Fruit fly (Drosophila melanogaster): ENCODE measurements around the gene CG17839.

dm6 chr3L:14756724-14757463 lies 48.0 kb upstream of the CG17839 start:
- peak; percentile 97 for TF ChIP-seq fd96Ca (GFP tag; IDR thresholded peaks at IDR 0.05)
- TF ChIP-seq gl (tag; optimal IDR thresholded peaks at IDR 0.05) = peak; percentile 46
- peak; percentile 86 for TF ChIP-seq Snoo (tag; optimal IDR thresholded peaks at IDR 0.05)
- peak; percentile 92 for TF ChIP-seq CG12605 (GFP tag; IDR thresholded peaks at IDR 0.05)
- peak; percentile 72 for TF ChIP-seq Pif1B (GFP tag; optimal IDR thresholded peaks at IDR 0.05)
- no peak for TF ChIP-seq EcR (GFP tag; optimal IDR thresholded peaks at IDR 0.05)
- TF ChIP-seq Pif1A (GFP tag; optimal IDR thresholded peaks at IDR 0.05) = peak; percentile 80
- TF ChIP-seq CG32121 (GFP tag; IDR thresholded peaks at IDR 0.05) = peak; percentile 93
- peak; percentile 87 for TF ChIP-seq rn (GFP tag; IDR thresholded peaks at IDR 0.05)

All from whole organism, pupa.